Fruit fly (Drosophila melanogaster) whole organism, prepupa: Measurements from ENCODE around the gene MFS18.

Source experiments
- CG10669 ChIP-seq: fragments of 200-800 bp; sonication (Bioruptor generic); optimal IDR thresholded peaks from 3 replicates; lab custom pipeline; 2018; ENCODE audit warnings: missing biosample characterization, mild to moderate bottlenecking, missing genetic modification characterization, moderate library complexity
- CG15336 ChIP-seq: fragments of 200-800 bp; sonication (Bioruptor generic); IDR thresholded peaks from 2 replicates; pipeline ENCODE4 v1.3.6; 2022; ENCODE audit warnings: missing biosample characterization, missing genetic modification characterization
- CG1621 ChIP-seq: fragments of 200-800 bp; sonication (Bioruptor generic); optimal IDR thresholded peaks from 3 replicates; lab custom pipeline; 2018; ENCODE audit warnings: missing biosample characterization, mild to moderate bottlenecking, missing genetic modification characterization
- CG3919 ChIP-seq: fragments of 200-800 bp; sonication (Bioruptor generic); optimal IDR thresholded peaks from 3 replicates; lab custom pipeline; 2016; ENCODE audit warnings: missing biosample characterization, missing genetic modification characterization
- Hr38 ChIP-seq: sonication (Bioruptor generic); optimal IDR thresholded peaks from 2 replicates; lab custom pipeline; 2016; ENCODE audit warnings: missing biosample characterization, missing genetic modification characterization
- Sox102F ChIP-seq: fragments of 200-800 bp; sonication (Bioruptor generic); optimal IDR thresholded peaks from 2 replicates; lab custom pipeline; 2016; ENCODE audit warnings: missing biosample characterization, mild to moderate bottlenecking, missing genetic modification characterization
- cyc ChIP-seq: fragments of 200-800 bp; sonication (Bioruptor generic); optimal IDR thresholded peaks from 3 replicates; lab custom pipeline; 2016; ENCODE audit warnings: missing biosample characterization, missing genetic modification characterization
- fd85E ChIP-seq: fragments of 200-800 bp; sonication (Bioruptor generic); optimal IDR thresholded peaks from 3 replicates; lab custom pipeline; 2016; ENCODE audit warnings: missing biosample characterization, missing genetic modification characterization
- lz ChIP-seq: fragments of 200-800 bp; sonication (Bioruptor generic); optimal IDR thresholded peaks from 3 replicates; lab custom pipeline; 2016; ENCODE audit warnings: missing biosample characterization, missing genetic modification characterization

- TF ChIP-seq CG10669 (GFP tag; lab: Kevin White, UChicago): no peak
- TF ChIP-seq lz (GFP tag; lab: Kevin White, UChicago): no peak
- TF ChIP-seq fd85E: no peak
- no peak for TF ChIP-seq Hr38 (GFP tag; lab: Kevin White, UChicago)
- no peak for TF ChIP-seq Sox102F (GFP tag; lab: Kevin White, UChicago)
- no peak for TF ChIP-seq CG1621 (tag; lab: Kevin White, UChicago)
- TF ChIP-seq CG15336 (GFP tag; lab: Robert Waterston, UW): no peak
- no peak for TF ChIP-seq CG3919 (GFP tag; lab: Kevin White, UChicago)
- TF ChIP-seq cyc (GFP tag; lab: Kevin White, UChicago): no peak
Measured at dm6 chr2L:4442010-4442587, 6.3 kb downstream of the MFS18 start, which contains the start of the genes Sfp24F and CG15432.
